Worm (Caenorhabditis elegans) whole organism, L3 larva: Measurements from ENCODE around the gene F44E2.8.

Experiments used
- R02D3.7 ChIP-seq: fragments of 150-350 bp; optimal IDR thresholded peaks from 2 replicates; lab custom pipeline; 2014; ENCODE audit warnings: missing biosample characterization, missing genetic modification characterization
- ceh-28 ChIP-seq: fragments of 150-350 bp; optimal IDR thresholded peaks from 2 replicates; lab custom pipeline; 2014; ENCODE audit warnings: missing biosample characterization, missing genetic modification reagents, missing genetic modification characterization
- elt-3 ChIP-seq, 3 experiments: fragments of 150-350 bp in 1 of 3; sonication (generic microtip) in 2 of 3; optimal IDR thresholded peaks; 2 replicates in 2 of 3; 4 replicates in 1 of 3; lab custom pipeline; 2014 to 2017; ENCODE audit warnings: missing biosample characterization in 3 of 3, missing genetic modification characterization in 3 of 3
- mdl-1 ChIP-seq: fragments of 150-350 bp; optimal IDR thresholded peaks from 2 replicates; lab custom pipeline; 2014; ENCODE audit warnings: missing biosample characterization, missing genetic modification characterization
- nhr-11 ChIP-seq: fragments of 150-350 bp; optimal IDR thresholded peaks from 2 replicates; lab custom pipeline; 2014; ENCODE audit warnings: missing biosample characterization, missing genetic modification characterization
- nhr-237 ChIP-seq: fragments of 150-350 bp; optimal IDR thresholded peaks from 2 replicates; lab custom pipeline; 2014; ENCODE audit warnings: missing biosample characterization, missing genetic modification characterization
- pha-4 ChIP-seq: fragments of 150-350 bp; optimal IDR thresholded peaks from 2 replicates; lab custom pipeline; 2014; ENCODE audit warnings: missing biosample characterization, missing genetic modification reagents, missing genetic modification characterization
- sea-2 ChIP-seq: fragments of 150-350 bp; sonication (generic microtip); optimal IDR thresholded peaks from 4 replicates; lab custom pipeline; 2014; ENCODE audit warnings: missing biosample characterization, missing genetic modification reagents, missing genetic modification characterization

- TF ChIP-seq sea-2 (GFP tag; lab: Kevin White, UChicago), result no peak
- no peak for TF ChIP-seq R02D3.7 (tag; lab: Kevin White, UChicago)
- no peak for TF ChIP-seq ceh-28 (tag; lab: Kevin White, UChicago)
- no peak for TF ChIP-seq pha-4 (tag; lab: Kevin White, UChicago)
- no peak for TF ChIP-seq elt-3 (tag; optimal IDR thresholded peaks at IDR 0.05; lab: Kevin White, UChicago)
- no peak for TF ChIP-seq nhr-237 (tag; lab: Kevin White, UChicago)
- TF ChIP-seq mdl-1 (tag; lab: Kevin White, UChicago), result no peak
- no peak for TF ChIP-seq nhr-11 (tag; lab: Kevin White, UChicago)
These were observed 27.3 kb upstream of the F44E2.8 start, which contains the start of gene K01F9.2 for ce11 chrIII:8877002-8877401.
